ENCODE assay signal across 1 worm cellular context in the genomic region with DNA sequence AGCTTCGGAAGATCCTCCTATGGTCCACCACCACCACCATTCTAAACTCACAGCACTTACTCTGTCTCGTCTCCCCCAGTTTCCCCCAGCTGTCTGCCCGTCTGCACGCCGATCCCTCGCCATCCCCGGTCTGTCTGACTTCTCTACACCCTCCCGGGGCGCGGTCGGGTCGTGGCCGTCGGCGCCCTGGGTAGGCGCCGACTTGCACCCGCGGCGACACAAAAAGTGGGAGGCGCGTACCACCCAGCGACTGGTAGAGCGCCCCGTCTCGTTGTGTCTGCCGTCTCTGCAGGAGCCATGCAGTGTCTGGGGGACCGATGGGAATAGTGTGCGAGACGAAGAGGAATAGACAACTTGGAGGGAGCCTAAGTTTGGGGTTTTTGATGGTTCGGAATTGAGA.
TF ChIP-seq lines count a peak whose summit lies in the region.

No protein-coding gene starts in this region.

TF ChIP-seq in whole organism, L4 larva, 104 proteins besides CTCF, POLR2A, EP300 and RAD21 (continued from another document):
- TF ChIP-seq vab-7 (GFP tag; IDR thresholded peaks at IDR 0.05; lab: Robert Waterston, UW): peak; percentile 65; the same call in 1 of the 2 replicates
- no peak for TF ChIP-seq D1046.2 (GFP tag; IDR thresholded peaks at IDR 0.05; lab: Robert Waterston, UW)
- no peak for TF ChIP-seq Y5F2A.4 (GFP tag; optimal IDR thresholded peaks at IDR 0.05; lab: Kevin White, UChicago)
- no peak for TF ChIP-seq attf-4 (tag; optimal IDR thresholded peaks at IDR 0.05; lab: Kevin White, UChicago)
- TF ChIP-seq dmd-9 (GFP tag; IDR thresholded peaks at IDR 0.05; lab: Robert Waterston, UW): peak; percentile 41; the same call in 1 of the 2 replicates
- no peak for TF ChIP-seq zag-1 (tag; optimal IDR thresholded peaks at IDR 0.05; lab: Kevin White, UChicago)
- no peak for TF ChIP-seq daf-12 (tag; optimal IDR thresholded peaks at IDR 0.05; lab: Kevin White, UChicago)
- peak; percentile 71 for TF ChIP-seq dmd-6 (GFP tag; IDR thresholded peaks at IDR 0.05; lab: Robert Waterston, UW)
- TF ChIP-seq sdz-12 (GFP tag; optimal IDR thresholded peaks at IDR 0.05; lab: Kevin White, UChicago): no peak
- peak; percentile 88 for TF ChIP-seq saeg-2 (GFP tag; IDR thresholded peaks at IDR 0.05; lab: Robert Waterston, UW)
- no peak for TF ChIP-seq daf-19 (GFP tag; conservative IDR thresholded peaks at IDR 0.05; lab: Robert Waterston, UW)
- peak; percentile 100 for TF ChIP-seq set-16 (GFP tag; IDR thresholded peaks at IDR 0.05; lab: Robert Waterston, UW)
- no peak for TF ChIP-seq lim-7 (GFP tag; IDR thresholded peaks at IDR 0.05; lab: Robert Waterston, UW)
- TF ChIP-seq madf-9 (GFP tag; conservative IDR thresholded peaks at IDR 0.05; lab: Robert Waterston, UW): peak; percentile 54; the same call in 1 of the 2 replicates
- peak; percentile 85 to 89 for TF ChIP-seq mdl-1 (tag; optimal IDR thresholded peaks at IDR 0.05; lab: Kevin White, UChicago)
- peak; percentile 70 for TF ChIP-seq lin-38 (GFP tag; IDR thresholded peaks at IDR 0.05; lab: Robert Waterston, UW)
- TF ChIP-seq Y75B8A.6 (GFP tag; IDR thresholded peaks at IDR 0.05; lab: Robert Waterston, UW): no peak
- TF ChIP-seq aha-1 (tag; lab: Kevin White, UChicago): peak; percentile 99
- peak; percentile 70 for TF ChIP-seq duxl-1 (tag; optimal IDR thresholded peaks at IDR 0.05; lab: Kevin White, UChicago; ENCODE audit: poor library complexity)
- peak in 1 of 2 experiments; percentile 42 for TF ChIP-seq daf-16 (GFP tag; optimal IDR thresholded peaks at IDR 0.05; lab: Kevin White, UChicago)
- peak; percentile 62 for TF ChIP-seq daf-16 (tag; optimal IDR thresholded peaks at IDR 0.05; lab: Kevin White, UChicago)
- peak; percentile 71 to 87 for TF ChIP-seq lsy-2 (tag; optimal IDR thresholded peaks at IDR 0.05; lab: Kevin White, UChicago)
- peak; percentile 60 for TF ChIP-seq dpl-1 (GFP tag; optimal IDR thresholded peaks at IDR 0.05; lab: Kevin White, UChicago)
- TF ChIP-seq fkh-10 (GFP tag; optimal IDR thresholded peaks at IDR 0.05; lab: Kevin White, UChicago): peak; percentile 21
- 0 out of 2 replicates have a peak, but pooled peaks have one; percentile 50 for TF ChIP-seq dmd-8 (GFP tag; IDR thresholded peaks at IDR 0.05; lab: Robert Waterston, UW)
- TF ChIP-seq zip-2 (tag; optimal IDR thresholded peaks at IDR 0.05; lab: Kevin White, UChicago): peak; percentile 3
- peak; percentile 21 to 81 for TF ChIP-seq hif-1 (tag; optimal IDR thresholded peaks at IDR 0.05; lab: Kevin White, UChicago)
- TF ChIP-seq lin-15B (tag; optimal IDR thresholded peaks at IDR 0.05; lab: Kevin White, UChicago): no peak
- no peak for TF ChIP-seq egl-27 (tag; optimal IDR thresholded peaks at IDR 0.05; lab: Kevin White, UChicago)
- TF ChIP-seq F37D6.2 (tag; optimal IDR thresholded peaks at IDR 0.05; lab: Kevin White, UChicago): peak; percentile 81
- TF ChIP-seq F26F4.8 (GFP tag; conservative IDR thresholded peaks at IDR 0.05; lab: Robert Waterston, UW): no peak
- TF ChIP-seq php-3 (GFP tag; IDR thresholded peaks at IDR 0.05; lab: Robert Waterston, UW): peak; percentile 72; the same call in 1 of the 2 replicates
- TF ChIP-seq nhr-6 (tag; optimal IDR thresholded peaks at IDR 0.05; lab: Kevin White, UChicago): peak; percentile 93
- TF ChIP-seq tra-1 (GFP tag; IDR thresholded peaks at IDR 0.05; lab: Robert Waterston, UW): peak; percentile 73
- peak; percentile 53; the same call in 1 of the 2 replicates for TF ChIP-seq snpc-1.2 (GFP tag; IDR thresholded peaks at IDR 0.05; lab: Robert Waterston, UW)
- TF ChIP-seq Y105C5A.15 (GFP tag; IDR thresholded peaks at IDR 0.05; lab: Robert Waterston, UW): 0 out of 2 replicates have a peak, but pooled peaks have one; percentile 50
- peak; percentile 82 for TF ChIP-seq nhr-11 (tag; optimal IDR thresholded peaks at IDR 0.05; lab: Kevin White, UChicago)
- no peak for TF ChIP-seq ceh-44 (GFP tag; IDR thresholded peaks at IDR 0.05; lab: Robert Waterston, UW)
- TF ChIP-seq tag-97 (GFP tag; IDR thresholded peaks at IDR 0.05; lab: Robert Waterston, UW): no peak
- no peak for TF ChIP-seq zfp-2 (tag; optimal IDR thresholded peaks at IDR 0.05; lab: Kevin White, UChicago)
- TF ChIP-seq Y48G9A.11 (GFP tag; IDR thresholded peaks at IDR 0.05; lab: Robert Waterston, UW): no peak
- TF ChIP-seq ztf-11 (tag; optimal IDR thresholded peaks at IDR 0.05; lab: Kevin White, UChicago): no peak
- TF ChIP-seq lin-29 (GFP tag; IDR thresholded peaks at IDR 0.05; lab: Robert Waterston, UW): peak; percentile 43; the same call in 1 of the 2 replicates
- TF ChIP-seq cey-2 (tag; optimal IDR thresholded peaks at IDR 0.05; lab: Kevin White, UChicago; ENCODE audit: borderline replicate concordance, insufficient read depth): no peak
- TF ChIP-seq lir-3 (tag; optimal IDR thresholded peaks at IDR 0.05; lab: Kevin White, UChicago): no peak
- no peak for TF ChIP-seq R02D3.7 (tag; optimal IDR thresholded peaks at IDR 0.05; lab: Kevin White, UChicago)
- peak; percentile 79 for TF ChIP-seq mes-2 (tag; optimal IDR thresholded peaks at IDR 0.05; lab: Kevin White, UChicago; ENCODE audit: poor library complexity, severe bottlenecking)
- no peak for TF ChIP-seq nhr-76 (tag; optimal IDR thresholded peaks at IDR 0.05; lab: Kevin White, UChicago)
- TF ChIP-seq unc-39 (tag; optimal IDR thresholded peaks at IDR 0.05; lab: Kevin White, UChicago): no peak
- no peak for TF ChIP-seq snpc-4 (tag; optimal IDR thresholded peaks at IDR 0.05; lab: Kevin White, UChicago)
- TF ChIP-seq daf-8 (GFP tag; IDR thresholded peaks at IDR 0.05; lab: Robert Waterston, UW): no peak
